Worm (Caenorhabditis elegans) whole organism, L4/young adult: ENCODE measurements around the gene slcr-46.1.

Experiments
- W03F9.2 ChIP-seq: fragments of 150-350 bp; optimal IDR thresholded peaks from 2 replicates; lab custom pipeline; 2014; ENCODE audit warnings: missing biosample characterization, missing genetic modification characterization
- him-1 ChIP-seq: sonication (generic microtip); optimal IDR thresholded peaks from 2 replicates; lab custom pipeline; 2016; ENCODE audit warnings: missing genotype, missing genetic modification reagents, missing genetic modification characterization, missing compliant biosample characterization

ce11 chrX:4647104-4647503, 14.9 kb downstream of the slcr-46.1 start, which contains the start of gene C46C11.4:
- TF ChIP-seq him-1 (tag; lab: Kevin White, UChicago): no peak
- no peak for TF ChIP-seq W03F9.2 (tag; lab: Kevin White, UChicago)
